Worm (Caenorhabditis elegans) whole organism, L1 larva: ENCODE results near the gene Y46G5A.22.

ENCODE experiments used
- C16A3.4 ChIP-seq: fragments of 150-350 bp; optimal IDR thresholded peaks from 2 replicates; lab custom pipeline; 2014; ENCODE audit warnings: missing biosample characterization, missing genetic modification characterization
- Y116A8C.19 ChIP-seq: sonication (generic microtip); optimal IDR thresholded peaks from 2 replicates; lab custom pipeline; 2016; ENCODE audit warnings: missing compliant biosample characterization, missing genetic modification characterization, borderline replicate concordance
- aly-2 ChIP-seq: fragments of 150-350 bp; optimal IDR thresholded peaks from 2 replicates; lab custom pipeline; 2014; ENCODE audit warnings: missing biosample characterization, missing genetic modification characterization
- blmp-1 ChIP-seq: fragments of 150-350 bp; optimal IDR thresholded peaks from 2 replicates; lab custom pipeline; 2014; ENCODE audit warnings: missing biosample characterization, missing genetic modification characterization
- ceh-63 ChIP-seq: fragments of 200-800 bp; sonication (Bioruptor generic); optimal IDR thresholded peaks from 2 replicates; lab custom pipeline; 2018; ENCODE audit warnings: mild to moderate bottlenecking, missing genetic modification characterization, missing compliant biosample characterization
- dpl-1 ChIP-seq, 3 experiments: fragments of 150-350 bp in 2 of 3; sonication (generic microtip) in 1 of 3; optimal IDR thresholded peaks; 2 replicates each; lab custom pipeline; 2014 to 2017; ENCODE audit warnings: missing biosample characterization in 3 of 3, missing genetic modification characterization in 3 of 3, missing genetic modification reagents in 3 of 3
- dsc-1 ChIP-seq: sonication (generic microtip); optimal IDR thresholded peaks from 2 replicates; lab custom pipeline; 2016; ENCODE audit warnings: mild to moderate bottlenecking, missing genetic modification characterization, missing compliant biosample characterization
- elt-2 ChIP-seq: sonication (generic microtip); optimal IDR thresholded peaks from 2 replicates; lab custom pipeline; 2016; ENCODE audit warnings: missing genetic modification characterization, mild to moderate bottlenecking, inconsistent platforms, missing compliant biosample characterization, missing genetic modification reagents
- fkh-4 ChIP-seq: sonication (generic microtip); optimal IDR thresholded peaks from 2 replicates; lab custom pipeline; 2016; ENCODE audit warnings: missing compliant biosample characterization, missing genetic modification characterization, borderline replicate concordance
- fos-1 ChIP-seq: fragments of 150-350 bp; optimal IDR thresholded peaks from 2 replicates; lab custom pipeline; 2014; ENCODE audit warnings: missing biosample characterization, missing genetic modification characterization
- isw-1 ChIP-seq: fragments of 200-800 bp; sonication (Bioruptor generic); IDR thresholded peaks from 2 replicates; pipeline ENCODE4 v1.3.6; 2022; ENCODE audit warnings: missing genetic modification characterization, missing compliant biosample characterization
- jun-1 ChIP-seq: fragments of 150-350 bp; optimal IDR thresholded peaks from 2 replicates; lab custom pipeline; 2014; ENCODE audit warnings: missing biosample characterization, missing genetic modification reagents, missing genetic modification characterization
- lin-13 ChIP-seq: fragments of 150-350 bp; optimal IDR thresholded peaks from 2 replicates; lab custom pipeline; 2014; ENCODE audit warnings: missing biosample characterization, missing genetic modification reagents, missing genetic modification characterization
- lin-15B ChIP-seq: fragments of 150-350 bp; sonication (generic microtip); optimal IDR thresholded peaks from 3 replicates; lab custom pipeline; 2014; ENCODE audit warnings: missing biosample characterization, missing genetic modification characterization
- lir-3 ChIP-seq: sonication (generic microtip); optimal IDR thresholded peaks from 2 replicates; lab custom pipeline; 2016; ENCODE audit warnings: mild to moderate bottlenecking, missing genetic modification characterization, moderate library complexity, missing compliant biosample characterization; ENCODE audit not compliant: poor library complexity
- mab-9 ChIP-seq: fragments of 200-800 bp; sonication (Bioruptor generic); IDR thresholded peaks from 2 replicates; pipeline ENCODE4 v1.3.6; 2022; ENCODE audit warnings: missing genetic modification reagents, missing genetic modification characterization, missing compliant biosample characterization
- nhr-11 ChIP-seq: fragments of 150-350 bp; optimal IDR thresholded peaks from 2 replicates; lab custom pipeline; 2014; ENCODE audit warnings: missing biosample characterization, missing genetic modification characterization
- nhr-12 ChIP-seq: sonication (generic microtip); optimal IDR thresholded peaks from 2 replicates; lab custom pipeline; 2017; ENCODE audit warnings: missing biosample characterization, missing genetic modification characterization
- nhr-237 ChIP-seq: fragments of 150-350 bp; optimal IDR thresholded peaks from 2 replicates; lab custom pipeline; 2014; ENCODE audit warnings: missing biosample characterization, missing genetic modification characterization
- nhr-28 ChIP-seq: fragments of 150-350 bp; optimal IDR thresholded peaks from 2 replicates; lab custom pipeline; 2014; ENCODE audit warnings: missing biosample characterization, missing genetic modification characterization
- nhr-47 ChIP-seq: sonication (generic microtip); optimal IDR thresholded peaks from 2 replicates; lab custom pipeline; 2016; ENCODE audit warnings: mild to moderate bottlenecking, missing genetic modification characterization, moderate library complexity, missing compliant biosample characterization
- nhr-71 ChIP-seq: sonication (generic microtip); optimal IDR thresholded peaks from 2 replicates; lab custom pipeline; 2016; ENCODE audit warnings: mild to moderate bottlenecking, missing genetic modification characterization, moderate library complexity, missing compliant biosample characterization
- nhr-76 ChIP-seq: sonication (generic microtip); optimal IDR thresholded peaks from 2 replicates; lab custom pipeline; 2017; ENCODE audit warnings: missing biosample characterization, missing genetic modification characterization
- nhr-77 ChIP-seq: fragments of 150-350 bp; optimal IDR thresholded peaks from 2 replicates; lab custom pipeline; 2014; ENCODE audit warnings: missing biosample characterization, missing genetic modification characterization
- nhr-84 ChIP-seq: sonication (generic microtip); optimal IDR thresholded peaks from 2 replicates; lab custom pipeline; 2017; ENCODE audit warnings: missing biosample characterization, missing genetic modification characterization
- nhr-85 ChIP-seq: sonication (generic microtip); peaks from one replicate; lab custom pipeline; 2016; ENCODE audit warnings: missing genetic modification characterization, inconsistent platforms, missing compliant biosample characterization
- nhr-90 ChIP-seq: sonication (generic microtip); optimal IDR thresholded peaks from 2 replicates; lab custom pipeline; 2016; ENCODE audit warnings: mild to moderate bottlenecking, missing genetic modification characterization, missing compliant biosample characterization; ENCODE audit not compliant: poor library complexity
- skn-1 ChIP-seq: fragments of 150-350 bp; optimal IDR thresholded peaks from 2 replicates; lab custom pipeline; 2014; ENCODE audit warnings: missing biosample characterization, missing genetic modification characterization
- snpc-4 ChIP-seq: fragments of 150-350 bp; optimal IDR thresholded peaks from 2 replicates; lab custom pipeline; 2014; ENCODE audit warnings: missing biosample characterization, missing genetic modification characterization
- sox-4 ChIP-seq: sonication (generic microtip); optimal IDR thresholded peaks from 2 replicates; lab custom pipeline; 2016; ENCODE audit warnings: missing genetic modification characterization, missing compliant biosample characterization
- sptf-1 ChIP-seq: fragments of 150-350 bp; optimal IDR thresholded peaks from 2 replicates; lab custom pipeline; 2014; ENCODE audit warnings: missing biosample characterization, missing genetic modification characterization
- swsn-7 ChIP-seq: sonication (generic microtip); optimal IDR thresholded peaks from 2 replicates; lab custom pipeline; 2016; ENCODE audit warnings: missing genetic modification characterization, missing compliant biosample characterization
- tbx-2 ChIP-seq: sonication (generic microtip); optimal IDR thresholded peaks from 2 replicates; lab custom pipeline; 2016; ENCODE audit warnings: missing genetic modification characterization, missing compliant biosample characterization
- unc-130 ChIP-seq: fragments of 150-350 bp; optimal IDR thresholded peaks from 2 replicates; lab custom pipeline; 2017; ENCODE audit warnings: missing biosample characterization, missing genetic modification characterization, inconsistent platforms
- unc-30 ChIP-seq: sonication (generic microtip); optimal IDR thresholded peaks from 2 replicates; lab custom pipeline; 2017; ENCODE audit warnings: missing biosample characterization, missing genetic modification characterization
- xbp-1 ChIP-seq: sonication (generic microtip); optimal IDR thresholded peaks from 2 replicates; lab custom pipeline; 2016; ENCODE audit warnings: missing genetic modification characterization, missing compliant biosample characterization
- ztf-4 ChIP-seq: fragments of 150-350 bp; optimal IDR thresholded peaks from 2 replicates; lab custom pipeline; 2014; ENCODE audit warnings: missing biosample characterization, missing genetic modification characterization

Gene Y46G5A.22

DNA sequence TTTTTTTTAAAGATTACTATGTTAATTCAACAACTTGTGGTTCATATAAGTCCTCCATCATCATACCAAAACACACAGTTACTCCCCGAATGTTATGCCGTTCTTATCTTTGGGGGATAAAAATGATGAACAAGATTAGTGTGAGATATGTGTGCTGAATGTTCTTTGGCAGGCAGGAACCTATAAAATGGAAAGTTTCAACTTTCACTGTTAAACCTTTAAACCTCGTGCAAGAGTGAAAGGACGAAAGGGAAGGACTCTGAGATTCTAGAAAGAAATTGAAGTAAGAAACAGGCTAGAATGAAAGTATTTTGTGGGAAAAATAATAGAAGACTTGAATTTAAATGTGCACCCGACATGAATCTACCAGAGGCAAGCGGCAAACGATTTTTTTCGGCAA, 1.6 kb upstream of the Y46G5A.22 start:
- TF ChIP-seq lin-15B (tag; lab: Kevin White, UChicago) (no peak), blmp-1 (peak; percentile 68)

ce11 chrII:12816412-12817146, 1.8 kb downstream of the Y46G5A.22 start, which contains the start of gene acl-7:
acl-7 (minus strand) TSS chrII:12816462.
- TF ChIP-seq elt-2 (peak; percentile 42), fos-1 (tag; lab: Kevin White, UChicago) (no peak), nhr-237 (tag; lab: Kevin White, UChicago) (no peak), nhr-12 (tag; lab: Kevin White, UChicago) (no peak)

ce11 chrII:12813253-12813652, 5.1 kb downstream of the Y46G5A.22 start:
- TF ChIP-seq nhr-28 (tag; lab: Kevin White, UChicago) (no peak), swsn-7 (no peak), fkh-4 (tag; lab: Kevin White, UChicago) (no peak)

- TF ChIP-seq tbx-2 (no peak), nhr-85 (no peak), aly-2 (no peak), nhr-76 (no peak), unc-130 (tag; lab: Kevin White, UChicago) (no peak), mab-9 (GFP tag; lab: Robert Waterston, UW) (no peak), C16A3.4 (no peak), nhr-77 (tag; lab: Kevin White, UChicago) (no peak), dsc-1 (tag; lab: Kevin White, UChicago) (no peak), nhr-71 (tag; lab: Kevin White, UChicago) (no peak), sptf-1 (tag; lab: Kevin White, UChicago) (no peak), dpl-1 (GFP tag; optimal IDR thresholded peaks at IDR 0.05; lab: Kevin White, UChicago) (no peak), nhr-47 (no peak), ztf-4 (no peak), nhr-237 (tag; lab: Kevin White, UChicago) (no peak), nhr-11 (tag; lab: Kevin White, UChicago) (no peak), nhr-90 (no peak), Y116A8C.19 (tag; lab: Kevin White, UChicago) (no peak), fkh-4 (tag; lab: Kevin White, UChicago) (no peak), unc-30 (no peak)
These were observed 7.7 kb downstream of the Y46G5A.22 start, which contains the start of gene Y46G5A.20 for ce11 chrII:12810709-12811108. Y46G5A.20 (plus strand) TSS chrII:12811009.

ce11 chrII:12809725-12810124, 8.7 kb downstream of the Y46G5A.22 start:
- TF ChIP-seq sox-4 (no peak), snpc-4 (no peak), ceh-63 (no peak), jun-1 (tag; lab: Kevin White, UChicago) (no peak), skn-1 (tag; lab: Kevin White, UChicago) (no peak), lin-15B (tag; lab: Kevin White, UChicago) (no peak), xbp-1 (no peak), tbx-2 (no peak), lir-3 (no peak), lin-13 (GFP tag; lab: Kevin White, UChicago) (no peak), nhr-84 (tag; lab: Kevin White, UChicago) (no peak), Y116A8C.19 (tag; lab: Kevin White, UChicago) (no peak), isw-1 (GFP tag; lab: Robert Waterston, UW) (no peak)
- TF ChIP-seq, all 84 proteins: peak for 0
